Fruit fly (Drosophila melanogaster) whole organism, prepupa: ENCODE results near the gene Edg91.

Experiments used
- Smox ChIP-seq: fragments of 200-800 bp; sonication (Bioruptor generic); optimal IDR thresholded peaks from 3 replicates; lab custom pipeline; 2016; ENCODE audit warnings: missing biosample characterization, missing genetic modification characterization
- Sox15 ChIP-seq: fragments of 200-800 bp; sonication (Bioruptor generic); optimal IDR thresholded peaks from 3 replicates; lab custom pipeline; 2016; ENCODE audit warnings: missing biosample characterization, missing genetic modification characterization

- TF ChIP-seq Smox (GFP tag; lab: Kevin White, UChicago): no peak
- TF ChIP-seq Sox15 (GFP tag; lab: Kevin White, UChicago): no peak
These were observed 15.5 kb upstream of the Edg91 start, which contains the start of gene CG14325 for dm6 chr3R:17626827-17627226.
